Fruit fly (Drosophila melanogaster) whole organism, prepupa: ENCODE measurements around the gene beta-PheRS.
A peak's percentile ranks its signal among the peaks of the same experiment; 100 is the strongest.

Experiments
- Blimp-1 ChIP-seq: fragments of 200-800 bp; sonication (Bioruptor generic); optimal IDR thresholded peaks from 3 replicates; lab custom pipeline; 2017; ENCODE audit warnings: missing biosample characterization, missing genetic modification characterization, mild to moderate bottlenecking, moderate library complexity, missing genetic modification reagents
- CG10669 ChIP-seq: fragments of 200-800 bp; sonication (Bioruptor generic); optimal IDR thresholded peaks from 3 replicates; lab custom pipeline; 2018; ENCODE audit warnings: missing biosample characterization, mild to moderate bottlenecking, missing genetic modification characterization, moderate library complexity
- CG11902 ChIP-seq: fragments of 200-800 bp; sonication (Bioruptor generic); optimal IDR thresholded peaks from 3 replicates; lab custom pipeline; 2016; ENCODE audit warnings: missing biosample characterization, missing genetic modification characterization
- CG15336 ChIP-seq: fragments of 200-800 bp; sonication (Bioruptor generic); IDR thresholded peaks from 2 replicates; pipeline ENCODE4 v1.3.6; 2022; ENCODE audit warnings: missing biosample characterization, missing genetic modification characterization
- CG1621 ChIP-seq: fragments of 200-800 bp; sonication (Bioruptor generic); optimal IDR thresholded peaks from 3 replicates; lab custom pipeline; 2018; ENCODE audit warnings: missing biosample characterization, mild to moderate bottlenecking, missing genetic modification characterization
- CG31627 ChIP-seq: fragments of 200-800 bp; sonication (Bioruptor generic); optimal IDR thresholded peaks from 3 replicates; lab custom pipeline; 2016; ENCODE audit warnings: missing biosample characterization, missing genetic modification characterization
- CG34406 ChIP-seq: fragments of 200-800 bp; sonication (Bioruptor generic); optimal IDR thresholded peaks from 3 replicates; lab custom pipeline; 2016; ENCODE audit warnings: missing biosample characterization, missing genetic modification characterization
- CG3919 ChIP-seq: fragments of 200-800 bp; sonication (Bioruptor generic); optimal IDR thresholded peaks from 3 replicates; lab custom pipeline; 2016; ENCODE audit warnings: missing biosample characterization, missing genetic modification characterization
- CG4318 ChIP-seq: fragments of 200-800 bp; sonication (Bioruptor generic); optimal IDR thresholded peaks from 3 replicates; lab custom pipeline; 2017; ENCODE audit warnings: missing biosample characterization, mild to moderate bottlenecking, missing genetic modification characterization
- CG6792 ChIP-seq: fragments of 200-800 bp; sonication (Bioruptor generic); optimal IDR thresholded peaks from 3 replicates; lab custom pipeline; 2016; ENCODE audit warnings: missing biosample characterization, missing genetic modification characterization
- CG6854 ChIP-seq: fragments of 200-800 bp; sonication (Bioruptor generic); optimal IDR thresholded peaks from 2 replicates; lab custom pipeline; 2017; ENCODE audit warnings: missing biosample characterization, mild to moderate bottlenecking, missing genetic modification characterization
- CG7368 ChIP-seq: fragments of 200-800 bp; sonication (Bioruptor generic); optimal IDR thresholded peaks from 3 replicates; lab custom pipeline; 2016; ENCODE audit warnings: missing biosample characterization, missing genetic modification characterization
- CG8319 ChIP-seq: fragments of 200-800 bp; sonication (Bioruptor generic); optimal IDR thresholded peaks from 3 replicates; lab custom pipeline; 2016; ENCODE audit warnings: missing biosample characterization, missing genetic modification characterization
- CG8632 ChIP-seq: fragments of 200-800 bp; sonication (Bioruptor generic); optimal IDR thresholded peaks from 3 replicates; lab custom pipeline; 2016; ENCODE audit warnings: missing biosample characterization, missing genetic modification characterization
- CG9139 ChIP-seq: fragments of 200-800 bp; sonication (Bioruptor generic); optimal IDR thresholded peaks from 3 replicates; lab custom pipeline; 2017; ENCODE audit warnings: missing biosample characterization, mild to moderate bottlenecking, missing genetic modification characterization
- Eip75B ChIP-seq: fragments of 200-800 bp; sonication (Bioruptor generic); optimal IDR thresholded peaks from 3 replicates; lab custom pipeline; 2016; ENCODE audit warnings: missing biosample characterization, missing genetic modification characterization
- Eip78C ChIP-seq: fragments of 200-800 bp; sonication (Bioruptor generic); peaks from one replicate; lab custom pipeline; 2016; ENCODE audit warnings: missing biosample characterization, missing genetic modification characterization
- Eip93F ChIP-seq: fragments of 200-800 bp; sonication (Bioruptor generic); optimal IDR thresholded peaks from 2 replicates; lab custom pipeline; 2016; ENCODE audit warnings: missing biosample characterization, mild to moderate bottlenecking, missing genetic modification characterization
- Ets21C ChIP-seq: fragments of 200-800 bp; sonication (Bioruptor generic); optimal IDR thresholded peaks from 3 replicates; lab custom pipeline; 2016; ENCODE audit warnings: missing biosample characterization, missing genetic modification characterization
- Ets96B ChIP-seq: fragments of 200-800 bp; optimal IDR thresholded peaks from 2 replicates; lab custom pipeline; 2019; ENCODE audit warnings: missing biosample characterization, mild to moderate bottlenecking, missing genetic modification characterization, moderate library complexity
- Gug ChIP-seq: fragments of 200-800 bp; sonication (Bioruptor generic); IDR thresholded peaks from 2 replicates; pipeline ENCODE4 v1.3.6; 2022; ENCODE audit warnings: missing biosample characterization, missing genetic modification characterization
- Hr38 ChIP-seq: sonication (Bioruptor generic); optimal IDR thresholded peaks from 2 replicates; lab custom pipeline; 2016; ENCODE audit warnings: missing biosample characterization, missing genetic modification characterization
- Hr39 ChIP-seq: fragments of 200-800 bp; sonication (Bioruptor generic); optimal IDR thresholded peaks from 2 replicates; lab custom pipeline; 2016; ENCODE audit warnings: missing biosample characterization, missing genetic modification characterization
- Hr4 ChIP-seq: fragments of 200-800 bp; sonication (Bioruptor generic); optimal IDR thresholded peaks from 3 replicates; lab custom pipeline; 2016; ENCODE audit warnings: missing biosample characterization, missing genetic modification characterization
- Lpt ChIP-seq: fragments of 200-800 bp; sonication (Bioruptor generic); optimal IDR thresholded peaks from 3 replicates; lab custom pipeline; 2016; ENCODE audit warnings: missing biosample characterization, missing genetic modification characterization
- Met ChIP-seq: fragments of 200-800 bp; sonication (Bioruptor generic); optimal IDR thresholded peaks from 3 replicates; lab custom pipeline; 2016; ENCODE audit warnings: missing biosample characterization, missing genetic modification characterization
- OdsH ChIP-seq: fragments of 200-800 bp; sonication (Bioruptor generic); optimal IDR thresholded peaks from 3 replicates; lab custom pipeline; 2016; ENCODE audit warnings: missing biosample characterization, missing genetic modification characterization
- Smox ChIP-seq: fragments of 200-800 bp; sonication (Bioruptor generic); optimal IDR thresholded peaks from 3 replicates; lab custom pipeline; 2016; ENCODE audit warnings: missing biosample characterization, missing genetic modification characterization
- Sox102F ChIP-seq: fragments of 200-800 bp; sonication (Bioruptor generic); optimal IDR thresholded peaks from 2 replicates; lab custom pipeline; 2016; ENCODE audit warnings: missing biosample characterization, mild to moderate bottlenecking, missing genetic modification characterization
- Sox14 ChIP-seq: fragments of 200-800 bp; sonication (Bioruptor generic); optimal IDR thresholded peaks from 3 replicates; lab custom pipeline; 2016; ENCODE audit warnings: missing biosample characterization, missing genetic modification characterization
- Sox15 ChIP-seq: fragments of 200-800 bp; sonication (Bioruptor generic); optimal IDR thresholded peaks from 3 replicates; lab custom pipeline; 2016; ENCODE audit warnings: missing biosample characterization, missing genetic modification characterization
- achi ChIP-seq: fragments of 200-800 bp; sonication (Bioruptor generic); optimal IDR thresholded peaks from 3 replicates; lab custom pipeline; 2016; ENCODE audit warnings: missing biosample characterization, missing genetic modification characterization
- acj6 ChIP-seq: fragments of 200-800 bp; sonication (Bioruptor generic); optimal IDR thresholded peaks from 3 replicates; lab custom pipeline; 2016; ENCODE audit warnings: missing biosample characterization, missing genetic modification characterization
- cyc ChIP-seq: fragments of 200-800 bp; sonication (Bioruptor generic); optimal IDR thresholded peaks from 3 replicates; lab custom pipeline; 2016; ENCODE audit warnings: missing biosample characterization, missing genetic modification characterization
- dac ChIP-seq: fragments of 200-800 bp; sonication (Bioruptor generic); optimal IDR thresholded peaks from 2 replicates; lab custom pipeline; 2017; ENCODE audit warnings: missing biosample characterization, mild to moderate bottlenecking, missing genetic modification characterization
- dsx ChIP-seq: fragments of 200-800 bp; optimal IDR thresholded peaks from 3 replicates; lab custom pipeline; 2019; ENCODE audit warnings: missing biosample characterization, mild to moderate bottlenecking, missing genetic modification characterization, moderate library complexity; ENCODE audit not compliant: poor library complexity, severe bottlenecking
- esn ChIP-seq: fragments of 200-800 bp; sonication (Bioruptor generic); optimal IDR thresholded peaks from 2 replicates; lab custom pipeline; 2016; ENCODE audit warnings: missing biosample characterization, mild to moderate bottlenecking, missing genetic modification characterization, moderate library complexity
- pdm3 ChIP-seq: fragments of 200-800 bp; sonication (Bioruptor generic); optimal IDR thresholded peaks from 3 replicates; lab custom pipeline; 2016; ENCODE audit warnings: missing biosample characterization, missing genetic modification characterization
- svp ChIP-seq: fragments of 200-800 bp; sonication (Bioruptor generic); peaks from one replicate; lab custom pipeline; 2016; ENCODE audit warnings: missing biosample characterization, missing genetic modification characterization
- vri ChIP-seq: fragments of 200-800 bp; sonication (Bioruptor generic); optimal IDR thresholded peaks from 3 replicates; lab custom pipeline; 2016; ENCODE audit warnings: missing biosample characterization, mild to moderate bottlenecking, missing genetic modification characterization

Gene beta-PheRS

DNA sequence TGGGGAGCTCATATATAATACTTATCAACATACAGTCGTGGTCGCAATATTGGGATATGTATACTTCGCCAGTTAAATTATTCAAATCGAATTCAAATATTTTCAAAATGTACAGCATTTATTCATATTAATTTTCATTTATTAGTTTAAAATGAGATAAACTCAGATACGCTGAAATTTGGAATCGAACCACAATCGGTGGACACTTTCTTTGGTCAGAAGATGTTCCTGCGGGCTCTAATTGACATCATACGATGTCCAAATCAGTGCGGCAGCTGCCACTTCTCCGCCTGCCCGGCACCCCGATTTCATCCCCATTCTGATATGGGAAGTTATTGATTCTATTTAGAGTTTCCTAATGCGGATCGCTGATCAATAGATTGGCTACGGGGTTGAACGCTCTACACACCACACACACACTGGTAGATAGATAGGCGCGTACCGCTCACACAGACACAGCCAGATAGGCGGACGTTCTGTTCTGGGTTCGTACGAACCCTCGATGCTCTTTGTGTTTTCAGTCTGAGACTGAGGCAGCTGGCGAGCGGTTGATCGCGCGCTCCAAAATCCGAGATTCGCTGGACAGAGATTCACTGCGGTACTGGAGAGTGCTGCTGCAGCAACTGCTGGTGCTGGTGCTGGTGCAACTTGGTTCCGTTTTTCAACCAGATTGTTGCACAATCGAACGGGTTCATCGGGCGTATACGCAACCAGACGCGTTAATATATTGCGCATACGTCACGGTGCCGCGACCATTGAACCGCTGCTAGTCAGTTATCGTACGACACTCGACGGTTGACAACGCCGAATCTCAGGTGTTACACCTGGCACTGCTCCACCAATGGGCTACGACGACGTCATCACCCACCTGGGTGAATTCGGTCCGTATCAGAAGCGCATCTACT, 23.9 kb upstream of the beta-PheRS start, which contains the start of gene Orct (continued):
- TF ChIP-seq Eip93F (GFP tag; lab: Kevin White, UChicago) (peak; percentile 35), CG11902 (GFP tag; lab: Kevin White, UChicago) (peak; percentile 9), CG7368 (peak; percentile 19), CG4318 (GFP tag; lab: Kevin White, UChicago) (peak; percentile 52), Blimp-1 (GFP tag; lab: Kevin White, UChicago) (peak; percentile 44), Hr39 (GFP tag; lab: Kevin White, UChicago) (peak; percentile 60), cyc (peak; percentile 50), dsx (GFP tag; lab: Kevin White, UChicago) (peak; percentile 13), Ets21C (GFP tag; lab: Kevin White, UChicago) (peak; percentile 5), CG3919 (GFP tag; lab: Kevin White, UChicago) (peak; percentile 39), Met (peak; percentile 79), Smox (peak; percentile 60), Sox102F (peak; percentile 76), dac (GFP tag; lab: Kevin White, UChicago) (peak; percentile 20), Gug (peak; percentile 43; the same call in 1 of the 2 replicates), CG34406 (peak; percentile 75), Sox14 (GFP tag; lab: Kevin White, UChicago) (peak; percentile 73), Lpt (peak; percentile 35), CG8632 (GFP tag; lab: Kevin White, UChicago) (peak; percentile 61), Hr38 (GFP tag; lab: Kevin White, UChicago) (no peak), CG1621 (tag; lab: Kevin White, UChicago) (no peak), CG6792 (GFP tag; lab: Kevin White, UChicago) (peak; percentile 65)
- TF ChIP-seq, all 60 proteins: peak for 52

DNA sequence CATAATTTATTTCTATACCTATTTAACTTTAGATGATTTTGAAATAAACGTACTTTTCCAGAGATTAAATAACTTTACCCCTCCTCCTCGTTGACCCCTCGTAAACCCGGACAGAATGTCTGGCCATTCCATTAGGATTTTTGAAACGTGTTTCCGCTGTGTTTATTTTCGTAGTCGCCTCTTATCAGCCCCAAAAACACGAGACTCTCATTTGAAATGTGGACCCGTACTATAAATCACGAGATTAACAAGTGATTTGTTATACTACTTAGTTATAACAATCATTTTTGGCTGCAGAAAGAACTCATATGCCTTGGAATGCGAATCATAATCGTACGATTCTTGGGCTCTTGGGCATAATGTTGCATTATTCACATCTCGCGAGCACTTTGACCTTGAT, 23.0 kb upstream of the beta-PheRS start:
- TF ChIP-seq CG8319 (GFP tag; lab: Kevin White, UChicago) (no peak), CG9139 (no peak), CG10669 (GFP tag; lab: Kevin White, UChicago) (no peak), CG15336 (no peak), CG6792 (GFP tag; lab: Kevin White, UChicago) (no peak), achi (GFP tag; lab: Kevin White, UChicago) (no peak), Ets96B (tag; lab: Kevin White, UChicago) (no peak), Eip78C (GFP tag; lab: Kevin White, UChicago) (no peak), CG6854 (GFP tag; lab: Kevin White, UChicago) (no peak)

DNA sequence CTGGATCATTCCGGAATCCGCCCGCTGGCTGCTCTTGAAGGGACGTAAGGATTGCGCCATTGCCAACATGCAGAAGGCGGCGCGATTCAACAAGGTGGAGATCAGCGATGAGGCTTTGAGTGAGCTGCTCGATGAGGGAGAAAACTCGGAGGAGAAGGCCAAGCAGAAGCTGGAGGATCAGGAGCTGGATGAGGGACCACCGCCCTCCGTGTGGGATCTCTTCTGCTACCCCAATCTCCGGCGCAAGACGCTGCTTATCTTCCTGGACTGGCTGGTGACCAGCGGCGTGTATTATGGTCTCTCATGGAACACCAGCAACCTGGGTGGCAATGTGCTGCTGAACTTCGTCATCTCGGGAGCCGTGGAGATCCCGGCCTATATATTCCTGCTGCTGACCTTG, 21.7 kb upstream of the beta-PheRS start:
- no peak for TF ChIP-seq cyc
- TF ChIP-seq Smox = no peak
- TF ChIP-seq acj6 (GFP tag; lab: Kevin White, UChicago) = no peak
- TF ChIP-seq svp (GFP tag; lab: Kevin White, UChicago) = no peak
- TF ChIP-seq esn (GFP tag; lab: Kevin White, UChicago) = no peak
- no peak for TF ChIP-seq pdm3 (GFP tag; lab: Kevin White, UChicago)
- no peak for TF ChIP-seq CG8632 (GFP tag; lab: Kevin White, UChicago)
- TF ChIP-seq Sox15 (GFP tag; lab: Kevin White, UChicago) = no peak
- TF ChIP-seq dsx (GFP tag; lab: Kevin White, UChicago) = no peak
- no peak for TF ChIP-seq Hr4 (GFP tag; lab: Kevin White, UChicago)
- TF ChIP-seq CG34406 = no peak
- no peak for TF ChIP-seq OdsH (GFP tag; lab: Kevin White, UChicago)
- no peak for TF ChIP-seq CG31627 (GFP tag; lab: Kevin White, UChicago)
- TF ChIP-seq CG4318 (GFP tag; lab: Kevin White, UChicago) = no peak
- TF ChIP-seq CG15336 = no peak
- no peak for TF ChIP-seq Gug
- TF ChIP-seq Eip75B (GFP tag; lab: Kevin White, UChicago) = no peak
- no peak for TF ChIP-seq Eip93F (GFP tag; lab: Kevin White, UChicago)
- no peak for TF ChIP-seq vri (GFP tag; lab: Kevin White, UChicago)
- TF ChIP-seq CG1621 (tag; lab: Kevin White, UChicago) = no peak
